Fruit fly (Drosophila melanogaster) Kc167 (cell line): ENCODE measurements around the gene IntS14.
A peak's percentile ranks its signal among the peaks of the same experiment; 100 is the strongest.

Experiments used
- Myc ChIP-seq: fragments of >200 bp; optimal IDR thresholded peaks from 2 replicates; lab custom pipeline; 2017; ENCODE audit warnings: missing external identifiers
- Sin3A ChIP-seq: fragments of >200 bp; optimal IDR thresholded peaks from 2 replicates; lab custom pipeline; 2018; ENCODE audit warnings: missing external identifiers
- h ChIP-seq: fragments of >200 bp; optimal IDR thresholded peaks from 3 replicates; lab custom pipeline; 2018; ENCODE audit warnings: missing external identifiers
- insv ChIP-seq: fragments of >200 bp; optimal IDR thresholded peaks from 3 replicates; lab custom pipeline; 2018; ENCODE audit warnings: missing external identifiers
- psq ChIP-seq: fragments of >200 bp; optimal IDR thresholded peaks from 2 replicates; lab custom pipeline; 2017; ENCODE audit warnings: missing external identifiers
- ttk ChIP-seq: sonication (Bioruptor generic); optimal IDR thresholded peaks from 2 replicates; lab custom pipeline; 2017; ENCODE audit warnings: missing external identifiers

The IntS14 gene

DNA sequence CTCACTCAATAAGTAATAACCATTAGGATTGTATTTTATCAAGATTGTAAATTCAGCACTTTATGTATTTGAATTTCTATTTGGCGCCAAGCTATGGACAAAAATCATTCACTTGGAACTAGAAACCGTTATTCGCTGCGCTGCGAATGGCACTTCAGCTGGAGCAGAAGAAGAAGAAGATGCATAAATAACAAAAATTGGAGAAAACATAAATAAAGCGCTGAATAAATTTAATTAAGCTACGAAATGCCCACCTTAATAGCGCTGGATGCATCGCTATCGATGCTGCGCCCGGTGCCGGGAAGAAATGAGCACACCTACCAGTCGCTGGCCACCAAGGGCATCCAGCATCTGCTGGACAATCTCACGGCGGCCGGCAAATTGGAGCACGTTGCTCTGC is at the start of gene IntS14:
TSS of gene IntS14 (plus strand) at position 150 of the 400 bp plus-strand sequence.
- TF ChIP-seq ttk (lab: Kevin White, UChicago) (no peak), insv (lab: Kevin White, UChicago) (no peak), psq (lab: Kevin White, UChicago) (no peak), h (no peak), Sin3A (lab: Kevin White, UChicago) (no peak), Myc (lab: Kevin White, UChicago) (no peak)

- TF ChIP-seq h = peak; percentile 3
- TF ChIP-seq psq (lab: Kevin White, UChicago) = no peak
Observed at dm6 chr2L:1116661-1117322, 47.5 kb upstream of the IntS14 start.

DNA sequence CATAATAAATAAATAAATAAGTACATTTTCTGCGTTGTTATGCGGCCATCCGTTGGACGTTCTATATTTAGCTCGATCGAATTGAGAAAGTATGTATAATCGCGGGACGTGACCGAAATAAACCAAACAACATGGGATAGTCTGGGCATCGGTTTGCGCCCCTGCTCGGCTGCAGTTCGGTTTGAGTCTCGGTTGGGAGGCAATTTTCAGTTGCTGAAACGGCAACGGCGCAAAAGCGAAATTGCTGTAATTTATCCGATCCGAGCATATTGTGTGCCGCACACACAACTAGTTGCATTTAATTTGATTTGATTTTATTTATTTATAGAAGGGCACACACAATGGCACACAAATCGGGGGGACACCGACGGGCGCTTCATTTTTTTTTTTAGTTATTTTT is 46.1 kb upstream of the IntS14 start:
- no peak for TF ChIP-seq Sin3A (lab: Kevin White, UChicago)

- TF ChIP-seq Sin3A (lab: Kevin White, UChicago) = no peak
- TF ChIP-seq insv (lab: Kevin White, UChicago) = no peak
Observed at dm6 chr2L:1118880-1119809, 45.1 kb upstream of the IntS14 start.

DNA sequence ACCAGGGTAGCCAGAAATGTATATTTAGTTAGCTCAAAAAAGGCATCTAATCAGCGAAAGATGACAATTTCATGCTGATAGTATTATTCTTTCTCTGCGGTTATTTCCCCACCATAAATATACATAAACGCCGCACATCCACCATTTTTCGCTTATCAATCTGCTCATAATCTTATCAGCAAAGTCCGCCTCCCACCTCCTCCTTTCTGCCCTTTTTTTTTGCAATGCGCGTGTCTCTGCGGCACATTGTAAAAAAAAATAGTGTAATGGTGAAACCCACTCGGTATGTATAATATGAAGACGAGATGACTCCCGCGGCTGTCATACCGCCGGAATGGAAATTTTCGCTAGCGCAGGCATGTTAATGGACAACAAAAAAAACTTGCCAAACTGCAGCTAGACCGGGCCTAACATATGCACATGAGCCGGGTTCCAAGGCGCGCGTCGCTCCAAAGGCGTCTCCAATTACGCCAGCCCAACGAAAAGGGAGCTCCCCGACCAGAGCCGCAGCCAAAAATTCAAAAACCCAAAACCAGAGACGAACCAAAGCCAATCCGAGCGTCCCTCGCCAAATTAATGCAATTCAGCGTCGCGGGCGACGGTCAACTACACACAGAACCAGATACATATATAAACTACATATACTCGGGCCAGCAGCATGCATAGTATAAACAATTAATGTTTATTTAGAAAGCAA is 43.9 kb upstream of the IntS14 start:
- TF ChIP-seq Sin3A (lab: Kevin White, UChicago) (no peak), h (no peak), Myc (lab: Kevin White, UChicago) (no peak), insv (lab: Kevin White, UChicago) (no peak), ttk (lab: Kevin White, UChicago) (no peak), psq (lab: Kevin White, UChicago) (no peak)

- no peak for TF ChIP-seq h
- TF ChIP-seq insv (lab: Kevin White, UChicago) = no peak
- TF ChIP-seq ttk (lab: Kevin White, UChicago) = no peak
- no peak for TF ChIP-seq Sin3A (lab: Kevin White, UChicago)
- no peak for TF ChIP-seq Myc (lab: Kevin White, UChicago)
- TF ChIP-seq psq (lab: Kevin White, UChicago) = no peak
Observed at dm6 chr2L:1121942-1122710, 42.1 kb upstream of the IntS14 start.

DNA sequence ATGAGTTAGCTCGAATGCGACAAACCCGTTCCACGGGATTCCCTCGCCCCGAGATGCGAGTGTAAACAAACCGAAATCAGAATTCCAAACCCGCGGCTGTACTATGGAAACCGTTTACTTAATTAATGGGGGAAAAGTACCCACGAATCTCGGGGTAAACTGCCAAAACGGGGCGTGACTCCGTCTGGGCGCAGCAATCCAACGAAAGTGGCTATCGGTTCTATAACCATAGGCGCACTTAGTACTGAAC is 41.6 kb upstream of the IntS14 start:
- TF ChIP-seq psq (lab: Kevin White, UChicago) (no peak), ttk (lab: Kevin White, UChicago) (no peak), h (no peak), Sin3A (lab: Kevin White, UChicago) (no peak), Myc (lab: Kevin White, UChicago) (no peak), insv (lab: Kevin White, UChicago) (no peak)

- no peak for TF ChIP-seq insv (lab: Kevin White, UChicago)
Observed at dm6 chr2L:1123078-1123818, 41.0 kb upstream of the IntS14 start.

- no peak for TF ChIP-seq h
- TF ChIP-seq psq (lab: Kevin White, UChicago) = no peak
- TF ChIP-seq Sin3A (lab: Kevin White, UChicago) = no peak
- TF ChIP-seq Myc (lab: Kevin White, UChicago) = no peak
- no peak for TF ChIP-seq ttk (lab: Kevin White, UChicago)
- TF ChIP-seq insv (lab: Kevin White, UChicago) = no peak
Observed at dm6 chr2L:1124265-1124664, 40.0 kb upstream of the IntS14 start.

DNA sequence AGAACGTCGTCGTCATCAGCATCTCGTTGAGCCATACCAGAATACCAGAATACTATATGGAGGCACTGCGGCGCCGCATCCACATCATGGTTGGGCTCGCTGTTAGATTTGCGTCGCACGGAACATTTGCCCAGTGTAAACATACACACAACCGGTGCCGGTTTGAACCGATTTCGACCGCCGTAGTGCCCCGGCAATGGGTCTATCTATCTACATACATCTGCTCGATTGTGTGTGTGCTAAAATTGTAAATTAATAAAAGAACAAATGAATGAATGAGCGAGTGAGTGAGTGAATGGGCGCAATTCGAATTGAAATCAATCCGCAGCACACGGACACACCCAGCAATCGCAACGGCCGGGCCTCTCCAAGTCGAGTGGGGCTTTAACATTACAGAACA is 38.8 kb upstream of the IntS14 start:
- TF ChIP-seq Sin3A (lab: Kevin White, UChicago) (no peak), h (no peak), psq (lab: Kevin White, UChicago) (no peak), Myc (lab: Kevin White, UChicago) (no peak), insv (lab: Kevin White, UChicago) (no peak), ttk (lab: Kevin White, UChicago) (no peak)

dm6 chr2L:1126527-1126926 is 37.7 kb upstream of the IntS14 start:
- no peak for TF ChIP-seq Sin3A (lab: Kevin White, UChicago)
- TF ChIP-seq ttk (lab: Kevin White, UChicago) = no peak
- no peak for TF ChIP-seq Myc (lab: Kevin White, UChicago)
- TF ChIP-seq h = no peak
- no peak for TF ChIP-seq insv (lab: Kevin White, UChicago)
- no peak for TF ChIP-seq psq (lab: Kevin White, UChicago)
